Fruit fly (Drosophila melanogaster) whole organism, embryonic: ENCODE measurements around the gene cyr.

Source experiments
- Adf1 ChIP-seq: fragments of 200-800 bp; sonication (Bioruptor generic); IDR thresholded peaks from 2 replicates; pipeline ENCODE4 v1.3.6; 2022; ENCODE audit warnings: missing biosample characterization, missing genetic modification characterization
- BEAF-32 ChIP-seq: fragments of 200-800 bp; sonication (Bioruptor generic); optimal IDR thresholded peaks from 3 replicates; lab custom pipeline; 2017; ENCODE audit warnings: missing biosample characterization, missing genetic modification characterization, mild to moderate bottlenecking, moderate library complexity, missing genetic modification reagents
- CG1024 ChIP-seq: fragments of 200-800 bp; sonication (Bioruptor generic); IDR thresholded peaks from 2 replicates; pipeline ENCODE4 v1.3.6; 2022; ENCODE audit warnings: missing biosample characterization, missing genetic modification characterization
- CG10267 ChIP-seq: fragments of 200-800 bp; sonication (Bioruptor generic); optimal IDR thresholded peaks from 2 replicates; lab custom pipeline; 2018; ENCODE audit warnings: missing biosample characterization, mild to moderate bottlenecking, missing genetic modification characterization, moderate library complexity
- CG10274 ChIP-seq: fragments of 200-800 bp; sonication (Bioruptor generic); optimal IDR thresholded peaks from 3 replicates; lab custom pipeline; 2017; ENCODE audit warnings: missing biosample characterization, mild to moderate bottlenecking, missing genetic modification characterization
- CG11695 ChIP-seq: fragments of 200-800 bp; sonication (Bioruptor generic); IDR thresholded peaks from 3 replicates; pipeline ENCODE4 v1.3.6; 2022; ENCODE audit warnings: missing biosample characterization, missing genetic modification characterization
- CG12219 ChIP-seq: fragments of 200-800 bp; sonication (Bioruptor generic); optimal IDR thresholded peaks from 3 replicates; lab custom pipeline; 2018; ENCODE audit warnings: missing biosample characterization, mild to moderate bottlenecking, missing genetic modification characterization
- CG13287 ChIP-seq: fragments of 200-800 bp; sonication (Bioruptor generic); IDR thresholded peaks from 2 replicates; pipeline ENCODE4 v1.3.6; 2022; ENCODE audit warnings: missing biosample characterization, missing genetic modification characterization; ENCODE audit not compliant: partially characterized antibody
- CG13775 ChIP-seq: fragments of 200-800 bp; sonication (Bioruptor generic); optimal IDR thresholded peaks from 3 replicates; lab custom pipeline; 2017; ENCODE audit warnings: missing biosample characterization, mild to moderate bottlenecking, missing genetic modification characterization
- CG17568 ChIP-seq: fragments of 200-800 bp; sonication (Bioruptor generic); optimal IDR thresholded peaks from 2 replicates; lab custom pipeline; 2018; ENCODE audit warnings: missing biosample characterization, mild to moderate bottlenecking, missing genetic modification characterization, moderate library complexity
- CG17829 ChIP-seq: fragments of 200-800 bp; optimal IDR thresholded peaks from 2 replicates; lab custom pipeline; 2019; ENCODE audit warnings: missing biosample characterization, mild to moderate bottlenecking, missing genetic modification characterization, moderate library complexity
- CG18599 ChIP-seq: fragments of 200-800 bp; sonication (Bioruptor generic); optimal IDR thresholded peaks from 3 replicates; lab custom pipeline; 2017; ENCODE audit warnings: missing biosample characterization, missing genetic modification characterization, mild to moderate bottlenecking, moderate library complexity, missing genetic modification reagents
- CG2129 ChIP-seq: fragments of 200-800 bp; sonication (Bioruptor generic); IDR thresholded peaks from 2 replicates; pipeline ENCODE4 v1.3.6; 2022; ENCODE audit warnings: missing biosample characterization, missing genetic modification characterization; ENCODE audit not compliant: partially characterized antibody
- CG2889 ChIP-seq: fragments of 200-800 bp; sonication (Bioruptor generic); IDR thresholded peaks from 3 replicates; pipeline ENCODE4 v1.3.6; 2022; ENCODE audit warnings: missing biosample characterization, missing genetic modification characterization
- CG30403 ChIP-seq: fragments of 200-800 bp; sonication (Bioruptor generic); optimal IDR thresholded peaks from 3 replicates; lab custom pipeline; 2016; ENCODE audit warnings: missing biosample characterization, missing genetic modification characterization
- CG3065 ChIP-seq: fragments of 200-800 bp; sonication (Bioruptor generic); optimal IDR thresholded peaks from 2 replicates; lab custom pipeline; 2016; ENCODE audit warnings: missing biosample characterization, missing genetic modification characterization
- CG31441 ChIP-seq: fragments of 200-800 bp; sonication (Bioruptor generic); IDR thresholded peaks from 2 replicates; pipeline ENCODE4 v1.3.6; 2022; ENCODE audit warnings: missing biosample characterization, missing genetic modification characterization
- CG34376 ChIP-seq: fragments of 200-800 bp; sonication (Bioruptor generic); optimal IDR thresholded peaks from 2 replicates; lab custom pipeline; 2018; ENCODE audit warnings: missing biosample characterization, mild to moderate bottlenecking, missing genetic modification characterization
- CG7963 ChIP-seq: fragments of 200-800 bp; sonication (Bioruptor generic); IDR thresholded peaks from 3 replicates; pipeline ENCODE4 v1.3.6; 2022; ENCODE audit warnings: missing biosample characterization, missing genetic modification characterization; ENCODE audit not compliant: partially characterized antibody
- CG8388 ChIP-seq: fragments of 200-800 bp; sonication (Bioruptor generic); optimal IDR thresholded peaks from 2 replicates; lab custom pipeline; 2019; ENCODE audit warnings: missing biosample characterization, mild to moderate bottlenecking, missing genetic modification characterization, moderate library complexity
- CG9727 ChIP-seq: fragments of 200-800 bp; sonication (Bioruptor generic); optimal IDR thresholded peaks from 3 replicates; lab custom pipeline; 2017; ENCODE audit warnings: missing biosample characterization, mild to moderate bottlenecking, missing genetic modification characterization
- Dek ChIP-seq: fragments of 200-800 bp; sonication (Bioruptor generic); optimal IDR thresholded peaks from 3 replicates; lab custom pipeline; 2019; ENCODE audit warnings: missing biosample characterization, mild to moderate bottlenecking, missing genetic modification characterization, moderate library complexity
- E2f2 ChIP-seq: fragments of 200-800 bp; sonication (Bioruptor generic); IDR thresholded peaks from 2 replicates; pipeline ENCODE4 v1.3.6; 2022; ENCODE audit warnings: missing biosample characterization, missing genetic modification characterization
- Fer1 ChIP-seq: fragments of 200-800 bp; sonication (Bioruptor generic); optimal IDR thresholded peaks from 2 replicates; lab custom pipeline; 2017; ENCODE audit warnings: missing biosample characterization, mild to moderate bottlenecking, missing genetic modification characterization
- Hr78 ChIP-seq, 2 experiments: fragments of 200-800 bp in 1 of 2; fragments of >200 bp in 1 of 2; sonication (Bioruptor generic) in 1 of 2; optimal IDR thresholded peaks; 2 replicates each; lab custom pipeline; 2017 to 2019; ENCODE audit warnings: missing biosample characterization in 2 of 2, missing genetic modification characterization in 2 of 2, mild to moderate bottlenecking in 1 of 2, moderate library complexity in 1 of 2
- Hsf ChIP-seq: fragments of 200-800 bp; sonication (Bioruptor generic); optimal IDR thresholded peaks from 3 replicates; lab custom pipeline; 2016; ENCODE audit warnings: missing biosample characterization, missing genetic modification characterization
- NFAT ChIP-seq: fragments of 200-800 bp; sonication (Bioruptor generic); IDR thresholded peaks from 2 replicates; pipeline ENCODE4 v1.3.6; 2022; ENCODE audit warnings: missing biosample characterization, missing genetic modification characterization
- Neu2 ChIP-seq: fragments of 200-800 bp; sonication (Bioruptor generic); optimal IDR thresholded peaks from 3 replicates; lab custom pipeline; 2016; ENCODE audit warnings: missing biosample characterization, missing genetic modification characterization, borderline replicate concordance
- Six4 ChIP-seq: fragments of 200-800 bp; sonication (Bioruptor generic); optimal IDR thresholded peaks from 2 replicates; lab custom pipeline; 2016; ENCODE audit warnings: missing biosample characterization, missing genetic modification characterization
- ato ChIP-seq: fragments of 200-800 bp; sonication (Bioruptor generic); IDR thresholded peaks from 2 replicates; pipeline ENCODE4 v1.3.6; 2022; ENCODE audit warnings: missing biosample characterization, missing genetic modification characterization; ENCODE audit not compliant: partially characterized antibody
- bbx ChIP-seq: fragments of 200-800 bp; sonication (Bioruptor generic); IDR thresholded peaks from 2 replicates; pipeline ENCODE4 v1.3.6; 2022; ENCODE audit warnings: missing biosample characterization, missing genetic modification characterization; ENCODE audit not compliant: partially characterized antibody
- cad ChIP-seq: fragments of >200 bp; optimal IDR thresholded peaks from 2 replicates; lab custom pipeline; 2017; ENCODE audit warnings: missing biosample characterization, missing genetic modification characterization
- cas ChIP-seq: fragments of 200-800 bp; sonication (Bioruptor generic); IDR thresholded peaks from 2 replicates; pipeline ENCODE4 v1.3.6; 2022; ENCODE audit warnings: missing biosample characterization, missing genetic modification characterization
- cato ChIP-seq: fragments of 200-800 bp; sonication (Bioruptor generic); optimal IDR thresholded peaks from 2 replicates; lab custom pipeline; 2016; ENCODE audit warnings: missing biosample characterization, missing genetic modification characterization, borderline replicate concordance
- dmrt11E ChIP-seq: fragments of 200-800 bp; sonication (Bioruptor generic); optimal IDR thresholded peaks from 3 replicates; lab custom pipeline; 2018; ENCODE audit warnings: missing biosample characterization, mild to moderate bottlenecking, missing genetic modification characterization, moderate library complexity
- fd102C ChIP-seq: fragments of 200-800 bp; sonication (Bioruptor generic); optimal IDR thresholded peaks from 2 replicates; lab custom pipeline; 2018; ENCODE audit warnings: missing biosample characterization, mild to moderate bottlenecking, missing genetic modification characterization, moderate library complexity
- ham ChIP-seq: fragments of 200-800 bp; sonication (Bioruptor generic); IDR thresholded peaks from 2 replicates; pipeline ENCODE4 v1.3.6; 2022; ENCODE audit warnings: missing biosample characterization, missing genetic modification characterization
- jing ChIP-seq: fragments of 200-800 bp; sonication (Bioruptor generic); optimal IDR thresholded peaks from 2 replicates; lab custom pipeline; 2018; ENCODE audit warnings: missing biosample characterization, mild to moderate bottlenecking, missing genetic modification characterization
- jumu ChIP-seq: fragments of 200-800 bp; sonication (Bioruptor generic); optimal IDR thresholded peaks from 3 replicates; lab custom pipeline; 2016; ENCODE audit warnings: missing biosample characterization, missing genetic modification characterization
- knrl ChIP-seq: fragments of 200-800 bp; sonication (Bioruptor generic); IDR thresholded peaks from 3 replicates; pipeline ENCODE4 v1.3.6; 2022; ENCODE audit warnings: missing biosample characterization, missing genetic modification characterization; ENCODE audit not compliant: partially characterized antibody
- nerfin-2 ChIP-seq: fragments of 200-800 bp; sonication (Bioruptor generic); IDR thresholded peaks from 2 replicates; pipeline ENCODE4 v1.3.6; 2022; ENCODE audit warnings: missing biosample characterization, missing genetic modification characterization; ENCODE audit not compliant: partially characterized antibody
- pzg ChIP-seq: fragments of 200-800 bp; sonication (Bioruptor generic); optimal IDR thresholded peaks from 3 replicates; lab custom pipeline; 2018; ENCODE audit warnings: missing biosample characterization, mild to moderate bottlenecking, missing genetic modification characterization, moderate library complexity
- repo ChIP-seq: fragments of 200-800 bp; sonication (Bioruptor generic); optimal IDR thresholded peaks from 2 replicates; lab custom pipeline; 2016; ENCODE audit warnings: missing biosample characterization, missing genetic modification characterization
- row ChIP-seq: fragments of 200-800 bp; sonication (Bioruptor generic); IDR thresholded peaks from 3 replicates; pipeline ENCODE4 v1.3.6; 2022; ENCODE audit warnings: missing biosample characterization, missing genetic modification characterization
- stc ChIP-seq: fragments of 200-800 bp; sonication (Bioruptor generic); IDR thresholded peaks from 2 replicates; pipeline ENCODE4 v1.3.6; 2022; ENCODE audit warnings: missing biosample characterization, missing genetic modification characterization
- unc-4 ChIP-seq: fragments of 200-800 bp; sonication (Bioruptor generic); IDR thresholded peaks from 2 replicates; pipeline ENCODE4 v1.3.6; 2022; ENCODE audit warnings: missing biosample characterization, missing genetic modification characterization; ENCODE audit not compliant: partially characterized antibody
- vvl ChIP-seq: fragments of 200-800 bp; sonication (Bioruptor generic); IDR thresholded peaks from 2 replicates; pipeline ENCODE4 v1.3.6; 2022; ENCODE audit warnings: missing biosample characterization, missing genetic modification characterization
- yki ChIP-seq: fragments of >200 bp; optimal IDR thresholded peaks from 3 replicates; lab custom pipeline; 2018

Gene cyr

DNA sequence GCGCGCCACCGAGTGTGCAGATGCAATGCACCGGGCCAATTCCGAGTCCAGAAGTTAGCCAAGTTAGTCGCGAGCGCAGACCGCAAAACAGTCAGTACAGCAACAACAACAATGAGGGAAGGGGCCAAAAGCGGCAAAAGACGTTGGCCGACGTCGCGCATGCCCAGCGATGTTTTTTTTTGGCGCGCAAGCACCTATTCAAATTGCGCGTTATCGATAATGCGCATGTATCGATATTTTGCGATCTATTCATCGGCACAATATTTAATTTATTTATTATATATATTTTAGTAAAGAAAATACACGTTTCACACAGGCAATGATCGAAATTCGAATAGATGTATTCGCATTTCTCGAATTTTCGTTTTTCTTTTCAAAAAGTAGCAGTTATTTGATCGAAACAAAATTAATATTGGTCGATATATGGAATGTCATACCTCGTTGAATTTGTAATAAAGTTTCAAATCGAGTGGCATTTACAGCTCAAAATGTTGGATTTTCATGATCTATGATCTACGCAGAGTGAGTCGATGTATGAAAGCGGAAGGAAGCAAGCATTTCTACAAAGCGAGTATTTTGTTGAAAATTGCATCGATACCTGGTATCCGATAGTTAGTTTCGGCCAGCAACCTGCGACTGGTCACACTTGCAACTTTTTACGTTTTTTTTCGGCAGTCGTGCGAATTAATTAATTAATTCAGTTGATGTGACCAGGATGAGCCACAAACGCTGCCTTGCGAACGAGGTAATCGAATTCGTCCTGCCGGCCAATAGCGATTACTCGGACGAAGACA, 6.1 kb downstream of the cyr start, which contains the start of gene CG2116 (continued):
- peak; percentile 63 for TF ChIP-seq bbx (GFP tag; lab: Robert Waterston, UW)
- no peak for TF ChIP-seq Hsf (GFP tag; lab: Kevin White, UChicago)
- TF ChIP-seq CG10267 (tag; lab: Kevin White, UChicago), result peak; percentile 37
- TF ChIP-seq CG17568, result no peak
- TF ChIP-seq CG9727, result no peak
- no peak for TF ChIP-seq Neu2
- no peak for TF ChIP-seq Dek (tag; lab: Kevin White, UChicago)
- peak; percentile 79 for TF ChIP-seq knrl (GFP tag; lab: Robert Waterston, UW)
- TF ChIP-seq ham (GFP tag; lab: Robert Waterston, UW), result no peak
- peak; percentile 67; the same call in 1 of the 2 replicates for TF ChIP-seq unc-4 (GFP tag; lab: Robert Waterston, UW)
- no peak for TF ChIP-seq yki (lab: Kevin White, UChicago)
- TF ChIP-seq Hr78 (GFP tag; optimal IDR thresholded peaks at IDR 0.05; lab: Kevin White, UChicago), result no peak
- TF ChIP-seq CG7963 (GFP tag; lab: Robert Waterston, UW), result peak; percentile 59; the same call in 2 of the 3 replicates
- TF ChIP-seq vvl (GFP tag; lab: Robert Waterston, UW), result peak; percentile 72
- no peak for TF ChIP-seq CG30403 (GFP tag; lab: Kevin White, UChicago)
- peak; percentile 84 for TF ChIP-seq E2f2 (GFP tag; lab: Robert Waterston, UW)
- TF ChIP-seq CG2889, result no peak
- TF ChIP-seq CG17829, result peak; percentile 3
- no peak for TF ChIP-seq cas (GFP tag; lab: Robert Waterston, UW)
- TF ChIP-seq CG12219 (GFP tag; lab: Kevin White, UChicago), result no peak
- peak; percentile 64 for TF ChIP-seq pzg
- TF ChIP-seq CG31441 (GFP tag; lab: Robert Waterston, UW), result no peak
- TF ChIP-seq Fer1, result no peak
- no peak for TF ChIP-seq CG3065
- TF ChIP-seq Adf1 (GFP tag; lab: Robert Waterston, UW), result no peak
- TF ChIP-seq stc, result no peak
- no peak for TF ChIP-seq cad (GFP tag; lab: Kevin White, UChicago)
- peak; percentile 72 for TF ChIP-seq CG13287 (GFP tag; lab: Robert Waterston, UW)
- 0 out of 2 replicates have a peak, but pooled peaks have one; percentile 23 for TF ChIP-seq nerfin-2 (GFP tag; lab: Robert Waterston, UW)
- TF ChIP-seq cato (GFP tag; lab: Kevin White, UChicago), result no peak
- no peak for TF ChIP-seq CG13775
- TF ChIP-seq jing (GFP tag; lab: Kevin White, UChicago), result no peak
- no peak for TF ChIP-seq dmrt11E (tag; lab: Kevin White, UChicago)
- TF ChIP-seq jumu (GFP tag; lab: Kevin White, UChicago), result no peak
- TF ChIP-seq fd102C (GFP tag; lab: Kevin White, UChicago), result no peak
- peak; percentile 63 for TF ChIP-seq ato (GFP tag; lab: Robert Waterston, UW)
- TF ChIP-seq NFAT, result no peak
- no peak for TF ChIP-seq repo (GFP tag; lab: Kevin White, UChicago)
- TF ChIP-seq CG8388 (GFP tag; lab: Kevin White, UChicago), result no peak
- TF ChIP-seq CG11695 (GFP tag; lab: Robert Waterston, UW), result no peak
- TF ChIP-seq BEAF-32 (GFP tag; lab: Kevin White, UChicago), result peak; percentile 85
- no peak for TF ChIP-seq Six4 (GFP tag; lab: Kevin White, UChicago)
- TF ChIP-seq CG2129, result 0 out of 2 replicates have a peak, but pooled peaks have one; percentile 43
- TF ChIP-seq CG18599 (GFP tag; lab: Kevin White, UChicago), result no peak
- TF ChIP-seq row (GFP tag; lab: Robert Waterston, UW), result peak; percentile 48; the same call in 2 of the 3 replicates
- TF ChIP-seq CG1024, result no peak
- TF ChIP-seq CG10274 (GFP tag; lab: Kevin White, UChicago), result no peak
- no peak for TF ChIP-seq CG34376 (GFP tag; lab: Kevin White, UChicago)
